Worm (Caenorhabditis elegans) whole organism, L3 larva: ENCODE results near the gene srt-45.

ENCODE experiments used
- R02D3.7 ChIP-seq: fragments of 150-350 bp; optimal IDR thresholded peaks from 2 replicates; lab custom pipeline; 2014; ENCODE audit warnings: missing biosample characterization, missing genetic modification characterization
- ZK546.5 ChIP-seq: sonication (generic microtip); optimal IDR thresholded peaks from 2 replicates; lab custom pipeline; 2017; ENCODE audit warnings: missing biosample characterization, missing genetic modification characterization
- aly-2 ChIP-seq: fragments of 150-350 bp; optimal IDR thresholded peaks from 2 replicates; lab custom pipeline; 2014; ENCODE audit warnings: missing biosample characterization, missing genetic modification characterization
- ama-1 ChIP-seq: fragments of 150-350 bp; optimal IDR thresholded peaks from 2 replicates; lab custom pipeline; 2018
- ceh-16 ChIP-seq: sonication (generic microtip); optimal IDR thresholded peaks from 2 replicates; lab custom pipeline; 2017; ENCODE audit warnings: missing biosample characterization, missing genetic modification characterization
- ceh-28 ChIP-seq: fragments of 150-350 bp; optimal IDR thresholded peaks from 2 replicates; lab custom pipeline; 2014; ENCODE audit warnings: missing biosample characterization, missing genetic modification reagents, missing genetic modification characterization
- ceh-82 ChIP-seq: fragments of 150-350 bp; optimal IDR thresholded peaks from 2 replicates; lab custom pipeline; 2014; ENCODE audit warnings: missing biosample characterization, missing genetic modification characterization
- ceh-9 ChIP-seq: sonication (generic microtip); optimal IDR thresholded peaks from 2 replicates; lab custom pipeline; 2018; ENCODE audit warnings: missing biosample characterization, missing genetic modification characterization
- daf-12 ChIP-seq: fragments of 150-350 bp; optimal IDR thresholded peaks from 2 replicates; lab custom pipeline; 2014; ENCODE audit warnings: missing biosample characterization, missing genetic modification reagents, missing genetic modification characterization
- egl-27 ChIP-seq: sonication (generic microtip); optimal IDR thresholded peaks from 4 replicates; lab custom pipeline; 2017; ENCODE audit warnings: missing biosample characterization, missing genetic modification reagents, missing genetic modification characterization
- egl-5 ChIP-seq: fragments of 150-350 bp; optimal IDR thresholded peaks from 2 replicates; lab custom pipeline; 2017; ENCODE audit warnings: missing biosample characterization, missing genetic modification reagents, missing genetic modification characterization, inconsistent platforms
- elt-1 ChIP-seq: fragments of 150-350 bp; optimal IDR thresholded peaks from 2 replicates; lab custom pipeline; 2014; ENCODE audit warnings: missing biosample characterization, missing genetic modification characterization
- elt-2 ChIP-seq: sonication (generic microtip); optimal IDR thresholded peaks from 2 replicates; lab custom pipeline; 2016; ENCODE audit warnings: missing genetic modification reagents, mild to moderate bottlenecking, missing genetic modification characterization, missing compliant biosample characterization
- fkh-10 ChIP-seq: sonication (generic microtip); optimal IDR thresholded peaks from 2 replicates; lab custom pipeline; 2017; ENCODE audit warnings: missing biosample characterization, missing genetic modification reagents, missing genetic modification characterization
- fkh-2 ChIP-seq: fragments of 150-350 bp; optimal IDR thresholded peaks from 2 replicates; lab custom pipeline; 2014; ENCODE audit warnings: missing biosample characterization, missing genetic modification reagents, missing genetic modification characterization
- hmg-11 ChIP-seq: sonication (generic microtip); optimal IDR thresholded peaks from 2 replicates; lab custom pipeline; 2016; ENCODE audit warnings: missing genetic modification characterization, missing compliant biosample characterization
- jun-1 ChIP-seq: fragments of 150-350 bp; optimal IDR thresholded peaks from 2 replicates; lab custom pipeline; 2014; ENCODE audit warnings: missing biosample characterization, missing genetic modification reagents, missing genetic modification characterization
- lin-15B ChIP-seq: fragments of 150-350 bp; optimal IDR thresholded peaks from 2 replicates; lab custom pipeline; 2014; ENCODE audit warnings: missing biosample characterization, missing genetic modification characterization
- lin-39 ChIP-seq: fragments of 150-350 bp; optimal IDR thresholded peaks from 2 replicates; lab custom pipeline; 2018; ENCODE audit warnings: missing biosample characterization, missing genetic modification reagents, missing genetic modification characterization
- lsy-12 ChIP-seq: sonication (generic microtip); optimal IDR thresholded peaks from 2 replicates; lab custom pipeline; 2016; ENCODE audit warnings: mild to moderate bottlenecking, missing genetic modification characterization, missing compliant biosample characterization
- mdl-1 ChIP-seq: fragments of 150-350 bp; optimal IDR thresholded peaks from 2 replicates; lab custom pipeline; 2014; ENCODE audit warnings: missing biosample characterization, missing genetic modification characterization
- nhr-12 ChIP-seq: fragments of 150-350 bp; optimal IDR thresholded peaks from 2 replicates; lab custom pipeline; 2014; ENCODE audit warnings: missing biosample characterization, missing genetic modification characterization
- nhr-25 ChIP-seq: sonication (generic microtip); optimal IDR thresholded peaks from 2 replicates; lab custom pipeline; 2017; ENCODE audit warnings: missing biosample characterization, missing genetic modification characterization
- nhr-28 ChIP-seq: fragments of 150-350 bp; optimal IDR thresholded peaks from 2 replicates; lab custom pipeline; 2014; ENCODE audit warnings: missing biosample characterization, missing genetic modification characterization
- nhr-76 ChIP-seq: fragments of 150-350 bp; sonication (generic microtip); optimal IDR thresholded peaks from 5 replicates; lab custom pipeline; 2014; ENCODE audit warnings: missing biosample characterization, missing genetic modification characterization
- pha-4 ChIP-seq: fragments of 150-350 bp; optimal IDR thresholded peaks from 2 replicates; lab custom pipeline; 2014; ENCODE audit warnings: missing biosample characterization, missing genetic modification reagents, missing genetic modification characterization
- sea-2 ChIP-seq: fragments of 150-350 bp; sonication (generic microtip); optimal IDR thresholded peaks from 4 replicates; lab custom pipeline; 2014; ENCODE audit warnings: missing biosample characterization, missing genetic modification reagents, missing genetic modification characterization
- skn-1 ChIP-seq: fragments of 150-350 bp; optimal IDR thresholded peaks from 2 replicates; lab custom pipeline; 2014; ENCODE audit warnings: missing biosample characterization, missing genetic modification characterization
- snpc-4 ChIP-seq: fragments of 150-350 bp; optimal IDR thresholded peaks from 2 replicates; lab custom pipeline; 2014; ENCODE audit warnings: missing biosample characterization, missing genetic modification characterization
- tbx-2 ChIP-seq: sonication (generic microtip); optimal IDR thresholded peaks from 2 replicates; lab custom pipeline; 2016; ENCODE audit warnings: mild to moderate bottlenecking, missing genetic modification characterization, missing compliant biosample characterization
- unc-62 ChIP-seq: fragments of 150-350 bp; sonication (generic microtip); optimal IDR thresholded peaks from 4 replicates; lab custom pipeline; 2014; ENCODE audit warnings: missing biosample characterization, missing genetic modification reagents, missing genetic modification characterization
- zag-1 ChIP-seq: fragments of 150-350 bp; optimal IDR thresholded peaks from 2 replicates; lab custom pipeline; 2014; ENCODE audit warnings: missing biosample characterization, missing genetic modification characterization
- ztf-11 ChIP-seq: fragments of 150-350 bp; optimal IDR thresholded peaks from 2 replicates; lab custom pipeline; 2014; ENCODE audit warnings: missing biosample characterization, missing genetic modification characterization
- ztf-4 ChIP-seq: fragments of 150-350 bp; optimal IDR thresholded peaks from 2 replicates; lab custom pipeline; 2014; ENCODE audit warnings: missing biosample characterization, missing genetic modification characterization

Gene srt-45

ce11 chrV:19783829-19784228 is at the start of gene srt-45:
Gene srt-45, plus strand, starts transcription at chrV:19784129.
- TF ChIP-seq nhr-76 (no peak), fkh-10 (no peak), elt-2 (tag; lab: Kevin White, UChicago) (no peak), nhr-28 (no peak), zag-1 (tag; lab: Kevin White, UChicago) (no peak), egl-5 (tag; lab: Kevin White, UChicago) (no peak), tbx-2 (tag; lab: Kevin White, UChicago) (no peak), nhr-25 (tag; lab: Kevin White, UChicago) (no peak), pha-4 (no peak), aly-2 (tag; lab: Kevin White, UChicago) (no peak), ama-1 (no peak)
- TF ChIP-seq, all 47 proteins: peak for 0

- TF ChIP-seq nhr-12, result no peak
- no peak for TF ChIP-seq daf-12
- no peak for TF ChIP-seq nhr-25 (tag; lab: Kevin White, UChicago)
- no peak for TF ChIP-seq R02D3.7 (tag; lab: Kevin White, UChicago)
- TF ChIP-seq sea-2 (GFP tag; lab: Kevin White, UChicago), result no peak
- TF ChIP-seq ceh-82 (tag; lab: Kevin White, UChicago), result no peak
- no peak for TF ChIP-seq skn-1 (tag; lab: Kevin White, UChicago)
Measured at ce11 chrV:19737458-19737857, 46.5 kb upstream of the srt-45 start, which contains the start of gene W04E12.7. Gene W04E12.7, minus strand, starts transcription at chrV:19737558.

DNA sequence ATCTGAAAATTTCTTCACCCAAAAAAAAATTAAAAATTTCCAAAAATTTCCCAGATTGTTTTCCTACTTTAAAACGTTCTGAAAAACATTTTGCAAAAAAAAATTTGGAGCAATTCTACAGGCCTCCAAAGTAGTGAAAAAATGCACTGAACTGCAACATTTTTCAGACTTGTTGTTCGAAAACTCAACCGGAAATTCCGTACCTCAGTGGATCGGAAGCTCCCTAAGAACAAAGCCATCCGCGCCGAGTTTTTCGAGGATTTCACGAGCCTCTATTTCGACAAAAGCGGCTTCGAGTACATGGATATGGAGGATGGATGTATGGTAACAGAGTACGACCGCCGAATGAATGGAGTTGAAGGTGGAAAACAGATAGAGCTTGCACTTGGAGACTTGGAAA is 45.8 kb upstream of the srt-45 start, which contains the start of gene fbxa-131:
fbxa-131 (plus strand) TSS at position 301 of the 400 bp plus-strand sequence.
- no peak for TF ChIP-seq ZK546.5 (tag; lab: Kevin White, UChicago)
- TF ChIP-seq egl-27, result no peak
- TF ChIP-seq hmg-11 (tag; lab: Kevin White, UChicago), result no peak
- no peak for TF ChIP-seq lin-15B
- TF ChIP-seq jun-1 (tag; lab: Kevin White, UChicago), result no peak
- TF ChIP-seq snpc-4 (tag; lab: Kevin White, UChicago), result no peak
- no peak for TF ChIP-seq nhr-12
- TF ChIP-seq ztf-4, result no peak
- TF ChIP-seq lin-39 (tag; lab: Kevin White, UChicago), result no peak
- no peak for TF ChIP-seq elt-2 (tag; lab: Kevin White, UChicago)
- TF ChIP-seq unc-62 (GFP tag; lab: Kevin White, UChicago), result no peak
- no peak for TF ChIP-seq nhr-76
- TF ChIP-seq ceh-28, result no peak
- TF ChIP-seq lsy-12, result no peak
- TF ChIP-seq fkh-2 (tag; lab: Kevin White, UChicago), result no peak
- TF ChIP-seq R02D3.7 (tag; lab: Kevin White, UChicago), result no peak
- no peak for TF ChIP-seq ama-1
- no peak for TF ChIP-seq nhr-25 (tag; lab: Kevin White, UChicago)

DNA sequence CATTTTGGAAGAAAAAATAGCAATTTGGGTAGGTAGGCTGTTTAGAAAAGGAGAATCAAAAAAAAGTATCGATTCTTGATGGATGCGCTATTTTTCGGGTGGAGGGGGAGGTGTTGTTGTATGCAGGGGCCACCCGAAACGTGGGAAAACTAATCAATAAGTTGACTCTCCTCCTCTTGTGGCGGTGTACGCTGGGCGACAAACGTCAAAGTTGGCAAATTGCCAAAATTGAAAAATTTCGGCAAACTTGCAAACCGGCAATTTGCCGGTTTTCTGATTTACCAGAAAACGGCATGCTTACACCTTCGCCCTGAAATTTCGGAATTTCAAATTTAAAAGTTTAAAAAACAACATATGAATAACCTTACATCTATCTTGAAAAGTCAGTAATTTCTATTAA is 42.9 kb upstream of the srt-45 start, which contains the start of gene W04E12.2:
W04E12.2 (minus strand) TSS at position 101 of the 400 bp plus-strand sequence.
- no peak for TF ChIP-seq ama-1
- no peak for TF ChIP-seq pha-4
- no peak for TF ChIP-seq jun-1 (tag; lab: Kevin White, UChicago)

- no peak for TF ChIP-seq hmg-11 (tag; lab: Kevin White, UChicago)
- TF ChIP-seq ztf-11, result no peak
- no peak for TF ChIP-seq lsy-12
- no peak for TF ChIP-seq skn-1 (tag; lab: Kevin White, UChicago)
- no peak for TF ChIP-seq mdl-1
- no peak for TF ChIP-seq nhr-12
- TF ChIP-seq elt-1 (tag; lab: Kevin White, UChicago), result no peak
- TF ChIP-seq aly-2 (tag; lab: Kevin White, UChicago), result no peak
Measured at ce11 chrV:19741651-19742050, 42.3 kb upstream of the srt-45 start, which contains the start of gene W04E12.3. Gene W04E12.3, plus strand, starts transcription at chrV:19741951.

ce11 chrV:19743305-19743704 is 40.6 kb upstream of the srt-45 start, which contains the start of gene W04E12.4:
Gene W04E12.4, plus strand, starts transcription at chrV:19743605.
- TF ChIP-seq ceh-82 (tag; lab: Kevin White, UChicago) (no peak), zag-1 (tag; lab: Kevin White, UChicago) (no peak), ztf-11 (no peak), ceh-16 (tag; lab: Kevin White, UChicago) (no peak), fkh-10 (no peak), ceh-9 (no peak), tbx-2 (tag; lab: Kevin White, UChicago) (no peak), sea-2 (GFP tag; lab: Kevin White, UChicago) (no peak), elt-1 (tag; lab: Kevin White, UChicago) (no peak), snpc-4 (tag; lab: Kevin White, UChicago) (no peak), elt-2 (tag; lab: Kevin White, UChicago) (no peak)
